Worm (Caenorhabditis elegans) whole organism, L3 larva: Measurements from ENCODE around the gene col-172.
A peak's percentile ranks its signal among the peaks of the same experiment; 100 is the strongest.

ENCODE experiments used
- ZK546.5 ChIP-seq: sonication (generic microtip); optimal IDR thresholded peaks from 2 replicates; lab custom pipeline; 2017; ENCODE audit warnings: missing biosample characterization, missing genetic modification characterization
- aly-2 ChIP-seq: fragments of 150-350 bp; optimal IDR thresholded peaks from 2 replicates; lab custom pipeline; 2014; ENCODE audit warnings: missing biosample characterization, missing genetic modification characterization
- ama-1 ChIP-seq: fragments of 150-350 bp; optimal IDR thresholded peaks from 2 replicates; lab custom pipeline; 2018
- ceh-28 ChIP-seq: fragments of 150-350 bp; optimal IDR thresholded peaks from 2 replicates; lab custom pipeline; 2014; ENCODE audit warnings: missing biosample characterization, missing genetic modification reagents, missing genetic modification characterization
- daf-12 ChIP-seq: fragments of 150-350 bp; optimal IDR thresholded peaks from 2 replicates; lab custom pipeline; 2014; ENCODE audit warnings: missing biosample characterization, missing genetic modification reagents, missing genetic modification characterization
- egl-27 ChIP-seq: sonication (generic microtip); optimal IDR thresholded peaks from 4 replicates; lab custom pipeline; 2017; ENCODE audit warnings: missing biosample characterization, missing genetic modification reagents, missing genetic modification characterization
- egl-5 ChIP-seq: fragments of 150-350 bp; optimal IDR thresholded peaks from 2 replicates; lab custom pipeline; 2017; ENCODE audit warnings: missing biosample characterization, missing genetic modification reagents, missing genetic modification characterization, inconsistent platforms
- lin-15B ChIP-seq: fragments of 150-350 bp; optimal IDR thresholded peaks from 2 replicates; lab custom pipeline; 2014; ENCODE audit warnings: missing biosample characterization, missing genetic modification characterization
- nhr-77 ChIP-seq: fragments of 150-350 bp; optimal IDR thresholded peaks from 2 replicates; lab custom pipeline; 2014; ENCODE audit warnings: missing biosample characterization, missing genetic modification characterization
- pqm-1 ChIP-seq: fragments of 150-350 bp; optimal IDR thresholded peaks from 2 replicates; lab custom pipeline; 2017; ENCODE audit warnings: missing biosample characterization, missing genetic modification characterization, inconsistent platforms
- sea-2 ChIP-seq: fragments of 150-350 bp; sonication (generic microtip); optimal IDR thresholded peaks from 4 replicates; lab custom pipeline; 2014; ENCODE audit warnings: missing biosample characterization, missing genetic modification reagents, missing genetic modification characterization
- zag-1 ChIP-seq: fragments of 150-350 bp; optimal IDR thresholded peaks from 2 replicates; lab custom pipeline; 2014; ENCODE audit warnings: missing biosample characterization, missing genetic modification characterization

ce11 chrX:6654139-6654538, 18.5 kb upstream of the col-172 start:
- no peak for TF ChIP-seq ama-1 (lab: Kevin White, UChicago)
- peak; percentile 66 for TF ChIP-seq pqm-1
- TF ChIP-seq lin-15B (tag; lab: Kevin White, UChicago): no peak
- TF ChIP-seq sea-2 (GFP tag; lab: Kevin White, UChicago): no peak
- no peak for TF ChIP-seq egl-5 (tag; lab: Kevin White, UChicago)
- TF ChIP-seq zag-1 (tag; lab: Kevin White, UChicago): no peak
- no peak for TF ChIP-seq nhr-77 (tag; lab: Kevin White, UChicago)
- no peak for TF ChIP-seq aly-2 (tag; lab: Kevin White, UChicago)
- no peak for TF ChIP-seq daf-12
- no peak for TF ChIP-seq ZK546.5
- no peak for TF ChIP-seq egl-27
- TF ChIP-seq ceh-28 (tag; lab: Kevin White, UChicago): no peak
